Fruit fly (Drosophila melanogaster) whole organism, larva: ENCODE measurements around the gene CG32107.

ENCODE experiments used
- noc ChIP-seq: fragments of 200-800 bp; sonication (Bioruptor generic); optimal IDR thresholded peaks from 3 replicates; lab custom pipeline; 2019; ENCODE audit warnings: missing biosample characterization, mild to moderate bottlenecking, missing genetic modification characterization, moderate library complexity

The CG32107 gene

DNA sequence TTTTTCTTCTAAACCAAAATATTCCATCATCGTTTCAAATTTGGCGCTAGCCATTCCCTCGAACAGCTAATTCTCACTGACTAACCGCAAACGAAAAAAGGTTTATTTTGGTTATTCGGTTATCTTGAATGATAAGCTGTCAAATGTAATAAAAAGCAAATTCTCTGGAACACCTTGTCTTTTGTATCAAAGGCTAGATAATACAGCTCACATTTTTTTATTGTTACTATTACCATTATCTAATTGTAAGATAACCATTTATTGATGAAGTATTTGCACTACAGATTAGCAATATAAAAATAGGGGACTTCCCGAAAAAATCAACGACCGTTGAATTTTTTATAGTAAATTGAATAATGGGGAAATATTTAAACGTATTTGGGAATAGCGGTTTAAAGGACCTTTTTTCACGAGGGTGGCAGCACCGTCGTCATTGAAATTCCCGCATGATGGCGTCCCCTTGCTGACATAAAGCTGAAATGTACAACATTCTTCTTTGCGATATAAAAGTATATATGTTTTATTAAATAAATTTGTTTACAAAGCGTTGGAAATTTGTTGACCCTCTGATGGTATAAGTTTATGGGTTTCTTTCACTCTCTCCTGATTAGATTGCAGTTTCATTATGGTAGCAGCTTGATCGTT, at the start of gene CG32107:
Gene CG32107, minus strand, starts transcription at position 51 of the 645 bp plus-strand sequence.
- no peak for TF ChIP-seq noc (tag; lab: Kevin White, UChicago)

- no peak for TF ChIP-seq noc (tag; lab: Kevin White, UChicago)
These were observed 42.5 kb upstream of the CG32107 start, which contains the start of gene CG32117 for dm6 chr3L:12903611-12904010. Gene CG32117, minus strand, starts transcription at chr3L:12903711.

DNA sequence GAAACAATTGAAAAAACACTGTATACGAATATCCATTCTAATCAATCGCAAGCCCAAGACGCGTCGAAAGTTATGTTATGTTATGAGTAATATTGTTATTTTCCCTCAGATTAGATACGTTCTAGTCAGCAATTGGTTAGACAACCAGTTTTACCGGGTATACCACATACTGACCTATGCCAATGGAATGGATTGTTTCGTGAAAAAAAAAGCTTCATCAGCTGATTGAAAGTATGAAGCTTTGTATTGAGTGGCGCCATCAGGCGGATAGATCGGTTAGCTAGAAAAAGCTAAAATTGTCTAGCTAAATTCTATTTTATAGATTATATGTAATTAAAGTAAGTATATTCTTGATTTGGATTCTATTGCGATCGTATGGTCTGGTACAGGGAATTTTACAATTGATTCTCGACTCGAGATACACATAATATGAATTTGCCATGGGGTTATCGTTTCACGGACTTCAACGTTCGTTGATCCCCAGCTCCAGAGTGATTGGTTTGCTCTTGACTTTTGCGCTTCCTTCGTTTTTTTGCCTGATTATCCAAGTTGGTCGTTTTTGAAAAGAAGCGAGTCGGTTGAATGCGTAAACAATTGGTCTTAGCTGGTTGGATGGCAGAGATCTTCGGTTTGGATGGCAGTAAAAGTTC, 41.6 kb upstream of the CG32107 start, which contains the start of gene CG12520:
Gene CG12520, minus strand, starts transcription at position 159 of the 650 bp plus-strand sequence.
- TF ChIP-seq noc (tag; lab: Kevin White, UChicago), result no peak

dm6 chr3L:12892485-12893173, 31.5 kb upstream of the CG32107 start, which contains the start of gene CG14118:
Gene CG14118, plus strand, starts transcription at chr3L:12892658.
- TF ChIP-seq noc (tag; lab: Kevin White, UChicago), result no peak

dm6 chr3L:12889353-12889820, 28.3 kb upstream of the CG32107 start, which contains the start of gene CG43894:
Gene CG43894, plus strand, starts transcription at chr3L:12889770.
- TF ChIP-seq noc (tag; lab: Kevin White, UChicago), result peak; percentile 73

- peak; percentile 92 for TF ChIP-seq noc (tag; lab: Kevin White, UChicago)
These were observed 23.6 kb upstream of the CG32107 start, which contains the start of gene CG14120 for dm6 chr3L:12884680-12885079. Gene CG14120, plus strand, starts transcription at chr3L:12885039.

DNA sequence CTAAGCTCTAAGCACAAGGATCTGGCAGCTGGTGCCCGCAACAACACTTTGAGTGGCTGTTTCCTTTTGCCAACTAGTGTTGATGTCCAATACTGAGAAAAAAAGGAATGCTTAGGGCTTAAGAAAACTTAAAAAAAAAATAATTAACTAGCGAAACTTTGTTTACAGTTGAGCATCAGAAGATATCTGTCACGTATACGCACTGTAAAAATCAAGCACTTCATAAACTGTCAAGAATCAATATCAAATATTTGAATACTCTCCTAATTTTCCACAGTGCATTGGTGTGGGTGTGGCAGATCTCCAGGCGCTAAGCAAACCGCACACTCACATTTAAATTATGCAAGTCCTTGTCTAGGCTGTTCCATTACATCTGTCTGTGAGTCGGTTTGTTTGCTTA, 13.1 kb upstream of the CG32107 start:
- TF ChIP-seq noc (tag; lab: Kevin White, UChicago), result no peak

DNA sequence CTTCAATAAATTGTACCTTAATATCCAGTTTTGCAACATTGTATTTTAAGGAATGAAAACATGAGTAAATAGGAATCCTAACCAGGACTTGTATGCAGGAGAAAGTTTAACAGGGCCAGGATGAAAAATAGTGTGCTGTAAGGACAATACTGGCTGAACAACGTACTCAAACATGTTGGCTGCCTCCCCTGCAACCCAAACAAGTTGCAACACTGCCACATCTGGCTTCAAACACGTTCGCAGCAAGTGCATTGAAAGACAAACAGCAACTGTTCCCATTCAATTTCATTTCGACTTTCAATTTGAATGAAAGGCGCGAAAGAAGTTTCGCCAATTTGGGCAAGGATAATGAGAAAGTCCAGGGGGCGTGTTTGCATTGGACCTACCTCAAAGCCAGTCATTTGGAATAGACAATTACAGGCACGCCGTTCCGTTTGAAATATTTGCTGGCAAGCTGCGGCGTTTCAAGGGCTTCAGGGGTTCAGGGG, 6.9 kb upstream of the CG32107 start:
- no peak for TF ChIP-seq noc (tag; lab: Kevin White, UChicago)

dm6 chr3L:12864472-12864871, 3.4 kb upstream of the CG32107 start:
- no peak for TF ChIP-seq noc (tag; lab: Kevin White, UChicago)

dm6 chr3L:12862820-12863219, 1.7 kb upstream of the CG32107 start, which contains the start of gene CG10943:
Gene CG10943, minus strand, starts transcription at chr3L:12862920.
- no peak for TF ChIP-seq noc (tag; lab: Kevin White, UChicago)

- TF ChIP-seq noc (tag; lab: Kevin White, UChicago), result no peak
These were observed 3.5 kb downstream of the CG32107 start for dm6 chr3L:12857553-12858122.

- TF ChIP-seq noc (tag; lab: Kevin White, UChicago), result no peak
These were observed 7.7 kb downstream of the CG32107 start, which contains the start of gene Ent3 for dm6 chr3L:12853423-12853822. Gene Ent3, plus strand, starts transcription at chr3L:12853646.

DNA sequence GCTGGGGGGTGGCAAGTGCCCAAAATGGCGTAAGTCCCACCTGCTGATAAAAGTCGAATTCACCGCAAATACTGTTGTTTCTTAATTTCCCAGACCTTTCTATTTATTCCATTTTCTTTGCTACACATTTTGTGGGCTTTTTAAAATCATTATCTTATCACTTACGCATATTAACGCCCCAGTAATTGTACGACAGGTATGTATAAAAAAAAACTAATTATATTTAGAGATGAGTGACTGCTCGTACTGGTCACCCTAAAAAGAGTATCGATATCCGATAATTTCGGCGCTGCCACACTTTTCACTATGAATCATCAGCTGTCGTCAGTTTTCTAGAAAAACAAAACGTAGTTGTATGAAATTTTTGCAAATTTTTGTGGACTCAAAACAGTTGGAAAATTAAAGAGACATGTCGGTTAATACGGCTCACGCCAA, 11.2 kb downstream of the CG32107 start, which contains the start of the genes CG10948 and Wbp2:
Gene CG10948, minus strand, starts transcription at position 251 of the 435 bp plus-strand sequence.
Gene Wbp2, plus strand, starts transcription at position 299 of the 435 bp plus-strand sequence.
- no peak for TF ChIP-seq noc (tag; lab: Kevin White, UChicago)

DNA sequence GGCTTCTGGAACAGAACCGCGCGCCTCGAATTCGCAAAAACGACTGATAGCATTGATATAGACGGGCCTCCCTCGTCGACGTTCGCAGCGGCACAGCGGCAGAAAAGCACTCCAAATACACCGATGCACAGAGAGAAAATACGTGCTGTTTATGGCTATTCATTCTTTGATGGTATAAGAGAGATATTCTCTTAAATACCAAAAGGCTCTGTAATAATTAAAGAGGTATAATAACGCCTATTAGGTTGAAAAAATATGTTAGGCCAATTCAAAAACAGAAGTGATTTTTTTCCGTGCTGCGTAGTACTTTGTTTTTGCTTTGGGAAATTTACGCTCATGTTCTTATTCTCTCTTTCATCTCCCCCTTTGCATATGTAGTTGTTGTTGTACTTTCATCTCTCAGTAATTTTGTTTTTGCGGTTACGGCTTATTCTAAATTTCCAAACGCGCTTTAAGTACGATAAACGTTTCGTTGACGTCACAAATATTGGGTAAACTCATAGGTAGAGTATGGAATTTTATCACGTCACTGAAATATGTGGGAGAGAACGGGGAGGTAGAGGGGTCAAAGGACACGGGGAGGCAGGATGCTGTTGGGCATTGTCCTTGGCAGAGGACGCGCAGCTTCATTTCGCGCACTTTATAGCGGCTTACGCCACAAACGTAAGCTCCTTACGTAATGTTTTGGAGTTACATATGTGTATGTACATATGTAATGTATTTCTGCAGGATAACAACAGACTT, 17.9 kb downstream of the CG32107 start, which contains the start of gene nebu:
Gene nebu, minus strand, starts transcription at position 51 of the 744 bp plus-strand sequence.
- TF ChIP-seq noc (tag; lab: Kevin White, UChicago), result peak; percentile 98
